Worm (Caenorhabditis elegans) whole organism, midembryonic: Measurements from ENCODE around the gene W05H7.1.

Source experiments
- T22C8.4 ChIP-seq: fragments of 200-800 bp; sonication (Bioruptor generic); IDR thresholded peaks from 2 replicates; pipeline ENCODE4 v1.3.6; 2022; ENCODE audit warnings: missing genetic modification characterization, missing compliant biosample characterization
- cog-1 ChIP-seq: sonication (generic microtip); optimal IDR thresholded peaks from 2 replicates; lab custom pipeline; 2016; ENCODE audit warnings: missing genetic modification characterization, missing compliant biosample characterization
- flt-1 ChIP-seq: fragments of 200-800 bp; sonication (Bioruptor generic); IDR thresholded peaks from 2 replicates; pipeline ENCODE4 v1.3.6; 2022; ENCODE audit warnings: missing genetic modification characterization, missing compliant biosample characterization
- klf-2 ChIP-seq: fragments of 200-800 bp; sonication (Bioruptor generic); conservative IDR thresholded peaks from 2 replicates; pipeline ENCODE4 v1.3.6; 2022; ENCODE audit warnings: missing genetic modification reagents, missing genetic modification characterization, missing compliant biosample characterization
- med-1 ChIP-seq: sonication (generic microtip); optimal IDR thresholded peaks from 2 replicates; lab custom pipeline; 2017; ENCODE audit warnings: missing genetic modification characterization, mild to moderate bottlenecking, missing compliant biosample characterization, antibody characterized with exemption, missing genetic modification reagents; ENCODE audit not compliant: insufficient read depth
- ztf-23 ChIP-seq: fragments of 200-800 bp; sonication (Bioruptor generic); IDR thresholded peaks from 2 replicates; pipeline ENCODE4 v1.3.6; 2022; ENCODE audit warnings: missing genetic modification reagents, missing genetic modification characterization, missing compliant biosample characterization

DNA sequence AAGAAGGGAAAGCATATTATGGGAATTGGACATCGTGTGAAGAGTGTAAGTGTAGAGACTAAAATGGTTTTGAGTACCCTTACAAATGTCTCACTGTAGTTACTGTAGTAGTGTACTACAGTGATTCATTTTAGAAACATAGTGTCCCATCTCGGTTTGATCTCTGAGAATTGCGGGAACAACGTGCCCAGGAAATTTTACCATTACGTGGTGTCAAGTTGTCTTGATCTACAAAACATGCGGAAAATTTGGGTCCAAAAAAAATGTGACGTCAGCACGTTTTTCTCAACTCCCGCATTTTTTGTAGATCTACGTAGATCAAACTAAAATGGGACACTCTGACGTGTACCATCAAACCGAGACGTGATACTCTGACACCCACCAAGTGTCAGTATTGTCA lies 32.7 kb downstream of the W05H7.1 start:
- no peak for TF ChIP-seq T22C8.4 (GFP tag; lab: Robert Waterston, UW)
- no peak for TF ChIP-seq ztf-23
- TF ChIP-seq med-1 (GFP tag; lab: Kevin White, UChicago): no peak
- no peak for TF ChIP-seq flt-1
- TF ChIP-seq cog-1 (tag; lab: Kevin White, UChicago): no peak
- TF ChIP-seq klf-2 (GFP tag; lab: Robert Waterston, UW): no peak
